Worm (Caenorhabditis elegans) whole organism, L1 larva: ENCODE results near the gene ZC190.5.

Experiments
- C04F5.9 ChIP-seq: sonication (generic microtip); optimal IDR thresholded peaks from 2 replicates; lab custom pipeline; 2016; ENCODE audit warnings: missing genetic modification characterization, missing compliant biosample characterization
- F16B12.6 ChIP-seq: fragments of 150-350 bp; optimal IDR thresholded peaks from 2 replicates; lab custom pipeline; 2014; ENCODE audit warnings: missing biosample characterization, missing genetic modification characterization
- Y116A8C.19 ChIP-seq: sonication (generic microtip); optimal IDR thresholded peaks from 2 replicates; lab custom pipeline; 2016; ENCODE audit warnings: missing compliant biosample characterization, missing genetic modification characterization, borderline replicate concordance
- aly-2 ChIP-seq: fragments of 150-350 bp; optimal IDR thresholded peaks from 2 replicates; lab custom pipeline; 2014; ENCODE audit warnings: missing biosample characterization, missing genetic modification characterization
- blmp-1 ChIP-seq: fragments of 150-350 bp; optimal IDR thresholded peaks from 2 replicates; lab custom pipeline; 2014; ENCODE audit warnings: missing biosample characterization, missing genetic modification characterization
- ceh-63 ChIP-seq: fragments of 200-800 bp; sonication (Bioruptor generic); optimal IDR thresholded peaks from 2 replicates; lab custom pipeline; 2018; ENCODE audit warnings: mild to moderate bottlenecking, missing genetic modification characterization, missing compliant biosample characterization
- ceh-8 ChIP-seq: fragments of 200-800 bp; sonication (Bioruptor generic); optimal IDR thresholded peaks from 2 replicates; lab custom pipeline; 2018; ENCODE audit warnings: mild to moderate bottlenecking, missing genetic modification characterization, moderate library complexity, missing compliant biosample characterization
- efl-3 ChIP-seq: fragments of 200-800 bp; sonication (Bioruptor generic); optimal IDR thresholded peaks from 2 replicates; lab custom pipeline; 2018; ENCODE audit warnings: mild to moderate bottlenecking, missing genetic modification characterization, missing compliant biosample characterization
- egl-13 ChIP-seq: sonication (generic microtip); optimal IDR thresholded peaks from 2 replicates; lab custom pipeline; 2016; ENCODE audit warnings: missing genotype, missing genetic modification reagents, missing genetic modification characterization, missing compliant biosample characterization
- fkh-10 ChIP-seq: sonication (generic microtip); optimal IDR thresholded peaks from 2 replicates; lab custom pipeline; 2017; ENCODE audit warnings: missing biosample characterization, missing genetic modification reagents, missing genetic modification characterization
- fos-1 ChIP-seq: fragments of 150-350 bp; optimal IDR thresholded peaks from 2 replicates; lab custom pipeline; 2014; ENCODE audit warnings: missing biosample characterization, missing genetic modification characterization
- jun-1 ChIP-seq: fragments of 150-350 bp; optimal IDR thresholded peaks from 2 replicates; lab custom pipeline; 2014; ENCODE audit warnings: missing biosample characterization, missing genetic modification reagents, missing genetic modification characterization
- lsy-2 ChIP-seq, 2 experiments: fragments of 150-350 bp; optimal IDR thresholded peaks; 2 replicates each; lab custom pipeline; 2014; ENCODE audit warnings: missing biosample characterization in 2 of 2, missing genetic modification characterization in 2 of 2
- mab-9 ChIP-seq: fragments of 200-800 bp; sonication (Bioruptor generic); IDR thresholded peaks from 2 replicates; pipeline ENCODE4 v1.3.6; 2022; ENCODE audit warnings: missing genetic modification reagents, missing genetic modification characterization, missing compliant biosample characterization
- nhr-12 ChIP-seq: sonication (generic microtip); optimal IDR thresholded peaks from 2 replicates; lab custom pipeline; 2017; ENCODE audit warnings: missing biosample characterization, missing genetic modification characterization
- nhr-20 ChIP-seq: sonication (generic microtip); optimal IDR thresholded peaks from 2 replicates; lab custom pipeline; 2016; ENCODE audit warnings: mild to moderate bottlenecking, missing genetic modification characterization, missing compliant biosample characterization
- nhr-28 ChIP-seq: fragments of 150-350 bp; optimal IDR thresholded peaks from 2 replicates; lab custom pipeline; 2014; ENCODE audit warnings: missing biosample characterization, missing genetic modification characterization
- nhr-71 ChIP-seq: sonication (generic microtip); optimal IDR thresholded peaks from 2 replicates; lab custom pipeline; 2016; ENCODE audit warnings: mild to moderate bottlenecking, missing genetic modification characterization, moderate library complexity, missing compliant biosample characterization
- nhr-76 ChIP-seq: sonication (generic microtip); optimal IDR thresholded peaks from 2 replicates; lab custom pipeline; 2017; ENCODE audit warnings: missing biosample characterization, missing genetic modification characterization
- nhr-77 ChIP-seq: fragments of 150-350 bp; optimal IDR thresholded peaks from 2 replicates; lab custom pipeline; 2014; ENCODE audit warnings: missing biosample characterization, missing genetic modification characterization
- nhr-84 ChIP-seq: sonication (generic microtip); optimal IDR thresholded peaks from 2 replicates; lab custom pipeline; 2017; ENCODE audit warnings: missing biosample characterization, missing genetic modification characterization
- nhr-85 ChIP-seq: sonication (generic microtip); peaks from one replicate; lab custom pipeline; 2016; ENCODE audit warnings: missing genetic modification characterization, inconsistent platforms, missing compliant biosample characterization
- pag-3 ChIP-seq: sonication (generic microtip); optimal IDR thresholded peaks from 2 replicates; lab custom pipeline; 2017; ENCODE audit warnings: missing genetic modification characterization, mild to moderate bottlenecking, missing compliant biosample characterization, antibody characterized with exemption, borderline replicate concordance; ENCODE audit not compliant: insufficient read depth
- pqm-1 ChIP-seq: sonication (generic microtip); optimal IDR thresholded peaks from 3 replicates; lab custom pipeline; 2017; ENCODE audit warnings: missing biosample characterization, missing genetic modification characterization
- rnt-1 ChIP-seq: sonication (generic microtip); optimal IDR thresholded peaks from 2 replicates; lab custom pipeline; 2016; ENCODE audit warnings: mild to moderate bottlenecking, missing genetic modification characterization, moderate library complexity, missing compliant biosample characterization
- tbx-2 ChIP-seq: sonication (generic microtip); optimal IDR thresholded peaks from 2 replicates; lab custom pipeline; 2016; ENCODE audit warnings: missing genetic modification characterization, missing compliant biosample characterization
- tlp-1 ChIP-seq: fragments of 150-350 bp; optimal IDR thresholded peaks from 2 replicates; lab custom pipeline; 2014; ENCODE audit warnings: missing biosample characterization, missing genetic modification characterization
- unc-130 ChIP-seq: fragments of 150-350 bp; optimal IDR thresholded peaks from 2 replicates; lab custom pipeline; 2017; ENCODE audit warnings: missing biosample characterization, missing genetic modification characterization, inconsistent platforms
- unc-30 ChIP-seq: sonication (generic microtip); optimal IDR thresholded peaks from 2 replicates; lab custom pipeline; 2017; ENCODE audit warnings: missing biosample characterization, missing genetic modification characterization
- unc-98 ChIP-seq: fragments of 200-800 bp; sonication (Bioruptor generic); IDR thresholded peaks from 2 replicates; pipeline ENCODE4 v1.3.6; 2022; ENCODE audit warnings: missing genetic modification characterization, missing compliant biosample characterization
- vab-15 ChIP-seq: sonication (generic microtip); optimal IDR thresholded peaks from 2 replicates; lab custom pipeline; 2017; ENCODE audit warnings: missing genotype, mild to moderate bottlenecking, missing genetic modification characterization, missing compliant biosample characterization
- zag-1 ChIP-seq: fragments of 150-350 bp; optimal IDR thresholded peaks from 2 replicates; lab custom pipeline; 2014; ENCODE audit warnings: missing biosample characterization, missing genetic modification characterization
- ztf-4 ChIP-seq: fragments of 150-350 bp; optimal IDR thresholded peaks from 2 replicates; lab custom pipeline; 2014; ENCODE audit warnings: missing biosample characterization, missing genetic modification characterization

Gene ZC190.5

DNA sequence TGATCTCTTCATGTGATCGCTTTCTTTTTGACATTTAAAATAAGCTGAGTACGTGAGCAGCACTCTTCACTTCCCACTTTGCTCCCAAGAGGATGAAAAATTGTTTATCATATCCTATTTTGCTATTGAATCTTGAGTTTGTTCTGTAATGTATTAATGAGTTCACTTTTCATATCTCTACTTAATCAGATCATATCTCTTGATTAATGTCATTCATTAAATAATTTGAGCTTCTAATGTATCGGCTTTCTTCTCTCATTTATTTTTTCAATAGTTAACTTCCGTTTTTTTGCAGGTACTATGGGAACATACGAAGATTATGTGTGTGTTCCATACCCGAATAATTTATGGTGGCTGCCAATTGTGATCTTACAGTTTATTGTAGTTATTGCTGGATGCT is 7.7 kb upstream of the ZC190.5 start, which contains the start of gene ZC190.2:
TSS of gene ZC190.2 (plus strand) at position 301 of the 400 bp plus-strand sequence.
- peak; percentile 16 for TF ChIP-seq nhr-71 (tag; lab: Kevin White, UChicago)
- TF ChIP-seq nhr-84 (tag; lab: Kevin White, UChicago), result no peak
- TF ChIP-seq tlp-1 (tag; lab: Kevin White, UChicago), result no peak
- TF ChIP-seq ceh-8 (GFP tag; lab: Kevin White, UChicago), result peak; percentile 90
- TF ChIP-seq, all 84 proteins: peak for 2

- TF ChIP-seq ceh-8 (GFP tag; lab: Kevin White, UChicago) (no peak), unc-30 (tag; lab: Kevin White, UChicago) (no peak), C04F5.9 (tag; lab: Kevin White, UChicago) (no peak), pqm-1 (no peak), nhr-76 (tag; lab: Kevin White, UChicago) (no peak), nhr-12 (no peak), mab-9 (GFP tag; lab: Robert Waterston, UW) (no peak), lsy-2 (tag; optimal IDR thresholded peaks at IDR 0.05; lab: Kevin White, UChicago) (no peak), ceh-63 (GFP tag; lab: Kevin White, UChicago) (no peak), rnt-1 (tag; lab: Kevin White, UChicago) (no peak), nhr-28 (no peak)
Measured at ce11 chrV:8677193-8677592, 3.8 kb upstream of the ZC190.5 start, which contains the start of gene ZC190.6. ZC190.6 (minus strand) TSS chrV:8677293.

DNA sequence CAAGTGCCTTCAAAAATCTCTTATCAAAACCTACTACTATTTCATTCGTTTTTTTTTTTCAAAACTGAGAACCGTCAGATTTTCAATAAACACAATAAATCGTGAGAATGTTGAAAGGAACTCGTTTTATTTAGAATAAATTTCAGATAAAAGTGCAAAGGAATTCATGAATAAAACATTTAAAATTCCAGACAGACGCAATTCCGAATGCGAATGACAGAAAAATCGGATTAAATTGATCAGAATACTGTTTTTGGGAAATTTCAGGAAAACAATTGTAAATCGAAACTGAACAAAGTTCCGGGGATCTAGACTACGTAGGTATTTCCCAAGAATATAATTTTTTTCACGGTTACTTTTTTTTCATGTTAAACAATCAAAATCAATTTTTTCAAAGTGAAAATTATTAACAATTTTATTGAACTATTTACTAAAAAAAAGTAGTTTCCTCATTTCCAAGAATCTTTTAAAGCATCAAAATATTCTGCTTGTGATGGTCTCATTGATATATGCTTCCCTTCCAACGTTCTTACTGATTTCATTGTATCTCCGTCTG is 1.8 kb downstream of the ZC190.5 start:
- TF ChIP-seq aly-2 (tag; lab: Kevin White, UChicago), result peak; percentile 73
- no peak for TF ChIP-seq efl-3
- TF ChIP-seq, all 84 proteins: peak for 1

ce11 chrV:8670759-8671158 is 2.6 kb downstream of the ZC190.5 start:
- TF ChIP-seq aly-2 (tag; lab: Kevin White, UChicago), result peak; percentile 2
- TF ChIP-seq ztf-4 (tag; lab: Kevin White, UChicago), result no peak
- TF ChIP-seq, all 84 proteins: peak for 1

- TF ChIP-seq pag-3, result no peak
- TF ChIP-seq vab-15 (tag; lab: Kevin White, UChicago), result no peak
- peak in 1 of 2 experiments; percentile 24 for TF ChIP-seq lsy-2 (tag; optimal IDR thresholded peaks at IDR 0.05; lab: Kevin White, UChicago)
- no peak for TF ChIP-seq jun-1 (tag; lab: Kevin White, UChicago)
- no peak for TF ChIP-seq F16B12.6 (tag; lab: Kevin White, UChicago)
- TF ChIP-seq egl-13 (tag; lab: Kevin White, UChicago), result no peak
- peak; percentile 72 for TF ChIP-seq nhr-85 (tag; lab: Kevin White, UChicago)
- no peak for TF ChIP-seq nhr-71 (tag; lab: Kevin White, UChicago)
- peak; percentile 80 for TF ChIP-seq blmp-1 (tag; lab: Kevin White, UChicago)
- TF ChIP-seq unc-130 (tag; lab: Kevin White, UChicago), result no peak
- no peak for TF ChIP-seq Y116A8C.19 (tag; lab: Kevin White, UChicago)
- no peak for TF ChIP-seq nhr-77 (tag; lab: Kevin White, UChicago)
- TF ChIP-seq ceh-8 (GFP tag; lab: Kevin White, UChicago), result no peak
- no peak for TF ChIP-seq tbx-2 (tag; lab: Kevin White, UChicago)
- TF ChIP-seq fkh-10 (GFP tag; lab: Kevin White, UChicago), result no peak
- no peak for TF ChIP-seq zag-1
- no peak for TF ChIP-seq fos-1 (tag; lab: Kevin White, UChicago)
- TF ChIP-seq unc-98, result no peak
- TF ChIP-seq nhr-20 (tag; lab: Kevin White, UChicago), result no peak
- TF ChIP-seq, all 84 proteins: peak for 3
Measured at ce11 chrV:8668224-8668623, 5.2 kb downstream of the ZC190.5 start.
